Worm (Caenorhabditis elegans) whole organism, mixed stage, embryonic: Measurements from ENCODE around the gene nhr-177.

Experiments
- blmp-1 ChIP-seq: fragments of 150-350 bp; optimal IDR thresholded peaks from 2 replicates; lab custom pipeline; 2014; ENCODE audit warnings: missing biosample characterization, missing genetic modification characterization
- elt-3 ChIP-seq: fragments of 150-350 bp; optimal IDR thresholded peaks from 2 replicates; lab custom pipeline; 2014; ENCODE audit warnings: missing biosample characterization, missing genetic modification characterization
- mls-2 ChIP-seq: sonication (generic microtip); optimal IDR thresholded peaks from 2 replicates; lab custom pipeline; 2016; ENCODE audit warnings: mild to moderate bottlenecking, missing genetic modification characterization, moderate library complexity, missing compliant biosample characterization
- nhr-12 ChIP-seq: fragments of 150-350 bp; optimal IDR thresholded peaks from 2 replicates; lab custom pipeline; 2014; ENCODE audit warnings: missing biosample characterization, missing genetic modification characterization
- nhr-237 ChIP-seq: fragments of 150-350 bp; optimal IDR thresholded peaks from 2 replicates; lab custom pipeline; 2014; ENCODE audit warnings: missing biosample characterization, missing genetic modification characterization
- nhr-28 ChIP-seq: fragments of 150-350 bp; optimal IDR thresholded peaks from 2 replicates; lab custom pipeline; 2014; ENCODE audit warnings: missing biosample characterization, missing genetic modification characterization
- pha-4 ChIP-seq: fragments of 150-350 bp; optimal IDR thresholded peaks from 2 replicates; lab custom pipeline; 2018; ENCODE audit warnings: missing biosample characterization, missing genetic modification reagents, missing genetic modification characterization
- snpc-4 ChIP-seq: fragments of 150-350 bp; optimal IDR thresholded peaks from 2 replicates; lab custom pipeline; 2014; ENCODE audit warnings: missing biosample characterization, missing genetic modification characterization
- unc-39 ChIP-seq: fragments of 150-350 bp; optimal IDR thresholded peaks from 2 replicates; lab custom pipeline; 2014; ENCODE audit warnings: missing biosample characterization, missing genetic modification characterization
- unc-62 ChIP-seq: fragments of 150-350 bp; optimal IDR thresholded peaks from 2 replicates; lab custom pipeline; 2014; ENCODE audit warnings: missing biosample characterization, missing genetic modification reagents, missing genetic modification characterization

ce11 chrV:1607790-1608189 is 2.3 kb upstream of the nhr-177 start, which contains the start of gene nhr-178:
- TF ChIP-seq nhr-237 = no peak
- TF ChIP-seq blmp-1 (tag; lab: Kevin White, UChicago) = no peak
- TF ChIP-seq unc-62 (GFP tag; lab: Kevin White, UChicago) = no peak
- TF ChIP-seq unc-39 (tag; lab: Kevin White, UChicago) = no peak
- no peak for TF ChIP-seq pha-4 (tag; lab: Kevin White, UChicago)
- no peak for TF ChIP-seq nhr-28 (tag; lab: Kevin White, UChicago)
- no peak for TF ChIP-seq nhr-12 (tag; lab: Kevin White, UChicago)
- no peak for TF ChIP-seq mls-2 (tag; lab: Kevin White, UChicago)
- TF ChIP-seq snpc-4 (tag; lab: Kevin White, UChicago) = no peak
- no peak for TF ChIP-seq elt-3 (tag; lab: Kevin White, UChicago)
